Fruit fly (Drosophila melanogaster) whole organism, embryonic: ENCODE results near the gene CG14230.

Experiments used
- Atf-2 ChIP-seq: fragments of 200-800 bp; sonication (Bioruptor generic); optimal IDR thresholded peaks from 2 replicates; lab custom pipeline; 2016; ENCODE audit warnings: missing biosample characterization, missing genetic modification characterization
- Atf3 ChIP-seq: fragments of 200-800 bp; sonication (Bioruptor generic); optimal IDR thresholded peaks from 3 replicates; lab custom pipeline; 2016; ENCODE audit warnings: missing biosample characterization, missing genetic modification characterization
- Awh ChIP-seq: fragments of 200-800 bp; sonication (Bioruptor generic); IDR thresholded peaks from 2 replicates; pipeline ENCODE4, ENCODE4 v1.3.6; 2022; ENCODE audit warnings: missing biosample characterization, missing genetic modification characterization
- BEAF-32 ChIP-seq: fragments of 200-800 bp; sonication (Bioruptor generic); optimal IDR thresholded peaks from 3 replicates; lab custom pipeline; 2017; ENCODE audit warnings: missing biosample characterization, missing genetic modification characterization, mild to moderate bottlenecking, moderate library complexity, missing genetic modification reagents
- Bgb ChIP-seq: fragments of 200-800 bp; sonication (Bioruptor generic); IDR thresholded peaks from 2 replicates; pipeline ENCODE4 v1.3.6; 2022; ENCODE audit warnings: missing biosample characterization, missing genetic modification characterization; ENCODE audit not compliant: partially characterized antibody
- CG10209 ChIP-seq: fragments of 200-800 bp; sonication (Bioruptor generic); optimal IDR thresholded peaks from 3 replicates; lab custom pipeline; 2017; ENCODE audit warnings: missing biosample characterization, mild to moderate bottlenecking, missing genetic modification characterization, missing genetic modification reagents
- CG10565 ChIP-seq: fragments of 200-800 bp; sonication (Bioruptor generic); optimal IDR thresholded peaks from 3 replicates; lab custom pipeline; 2016; ENCODE audit warnings: missing biosample characterization, mild to moderate bottlenecking, missing genetic modification characterization
- CG11695 ChIP-seq: fragments of 200-800 bp; sonication (Bioruptor generic); IDR thresholded peaks from 3 replicates; pipeline ENCODE4 v1.3.6; 2022; ENCODE audit warnings: missing biosample characterization, missing genetic modification characterization
- CG12659 ChIP-seq: fragments of 200-800 bp; sonication (Bioruptor generic); optimal IDR thresholded peaks from 3 replicates; lab custom pipeline; 2017; ENCODE audit warnings: mild to moderate bottlenecking, missing biosample characterization, missing genetic modification reagents, missing genetic modification characterization
- CG14050 ChIP-seq: fragments of 200-800 bp; sonication (Bioruptor generic); IDR thresholded peaks from 3 replicates; pipeline ENCODE4 v1.3.6; 2022; ENCODE audit warnings: missing biosample characterization, missing genetic modification characterization
- CG15514 ChIP-seq: fragments of 200-800 bp; sonication (Bioruptor generic); optimal IDR thresholded peaks from 3 replicates; lab custom pipeline; 2017; ENCODE audit warnings: missing biosample characterization, missing genetic modification characterization, mild to moderate bottlenecking, moderate library complexity, missing genetic modification reagents
- CG17361 ChIP-seq: fragments of 200-800 bp; sonication (Bioruptor generic); IDR thresholded peaks from 3 replicates; pipeline ENCODE4 v1.3.6; 2022; ENCODE audit warnings: missing biosample characterization, missing genetic modification characterization
- CG18262 ChIP-seq: fragments of 200-800 bp; optimal IDR thresholded peaks from 3 replicates; lab custom pipeline; 2019; ENCODE audit warnings: missing biosample characterization, mild to moderate bottlenecking, missing genetic modification characterization, moderate library complexity
- CG30020 ChIP-seq: fragments of 200-800 bp; optimal IDR thresholded peaks from 2 replicates; lab custom pipeline; 2019; ENCODE audit warnings: missing biosample characterization, mild to moderate bottlenecking, missing genetic modification characterization, moderate library complexity
- CG3995 ChIP-seq: fragments of 200-800 bp; sonication (Bioruptor generic); optimal IDR thresholded peaks from 3 replicates; lab custom pipeline; 2016; ENCODE audit warnings: missing biosample characterization, missing genetic modification characterization
- CG42726 ChIP-seq: fragments of 200-800 bp; sonication (Bioruptor generic); IDR thresholded peaks from 2 replicates; pipeline ENCODE4 v1.3.6; 2022; ENCODE audit warnings: missing biosample characterization, missing genetic modification characterization; ENCODE audit not compliant: partially characterized antibody
- CG6689 ChIP-seq: fragments of 200-800 bp; sonication (Bioruptor generic); IDR thresholded peaks from 2 replicates; pipeline ENCODE4 v1.3.6; 2022; ENCODE audit warnings: missing biosample characterization, missing genetic modification characterization
- CG7928 ChIP-seq: fragments of 200-800 bp; sonication (Bioruptor generic); optimal IDR thresholded peaks from 2 replicates; lab custom pipeline; 2017; ENCODE audit warnings: missing biosample characterization, mild to moderate bottlenecking, missing genetic modification characterization
- CG8089 ChIP-seq: fragments of 200-800 bp; sonication (Bioruptor generic); optimal IDR thresholded peaks from 3 replicates; lab custom pipeline; 2016; ENCODE audit warnings: missing biosample characterization, missing genetic modification characterization
- Eip74EF ChIP-seq, 2 experiments: fragments of 200-800 bp in 1 of 2; fragments of >200 bp in 1 of 2; sonication (Bioruptor generic) in 1 of 2; optimal IDR thresholded peaks; 2 replicates each; lab custom pipeline; 2017 to 2019; ENCODE audit warnings: missing biosample characterization in 2 of 2, missing genetic modification characterization in 2 of 2, mild to moderate bottlenecking in 1 of 2, moderate library complexity in 1 of 2
- HLH4C ChIP-seq: fragments of 200-800 bp; sonication (Bioruptor generic); IDR thresholded peaks from 3 replicates; pipeline ENCODE4 v1.3.6; 2022; ENCODE audit warnings: missing biosample characterization, missing genetic modification characterization; ENCODE audit not compliant: partially characterized antibody
- HLH54F ChIP-seq: fragments of 200-800 bp; sonication (Bioruptor generic); optimal IDR thresholded peaks from 3 replicates; lab custom pipeline; 2016; ENCODE audit warnings: missing biosample characterization, missing genetic modification characterization
- MTF-1 ChIP-seq: fragments of 200-800 bp; sonication (Bioruptor generic); optimal IDR thresholded peaks from 2 replicates; lab custom pipeline; 2018; ENCODE audit warnings: missing biosample characterization, mild to moderate bottlenecking, missing genetic modification characterization, borderline replicate concordance
- NK7.1 ChIP-seq: fragments of 200-800 bp; sonication (Bioruptor generic); optimal IDR thresholded peaks from 3 replicates; lab custom pipeline; 2016; ENCODE audit warnings: missing biosample characterization, missing genetic modification characterization
- NfI ChIP-seq: fragments of 200-800 bp; sonication (Bioruptor generic); optimal IDR thresholded peaks from 3 replicates; lab custom pipeline; 2018; ENCODE audit warnings: missing biosample characterization, mild to moderate bottlenecking, missing genetic modification characterization, moderate library complexity
- Opbp ChIP-seq: fragments of 200-800 bp; sonication (Bioruptor generic); IDR thresholded peaks from 3 replicates; pipeline ENCODE4 v1.3.6; 2022; ENCODE audit warnings: missing biosample characterization, missing genetic modification characterization; ENCODE audit not compliant: partially characterized antibody
- Pdp1 ChIP-seq, 2 experiments: fragments of 200-800 bp; sonication (Bioruptor generic); optimal IDR thresholded peaks; 3 replicates each; lab custom pipeline; 2016; ENCODE audit warnings: missing biosample characterization in 2 of 2, missing genetic modification characterization in 2 of 2, mild to moderate bottlenecking in 1 of 2, moderate library complexity in 1 of 2
- Ptx1 ChIP-seq: fragments of 200-800 bp; sonication (Bioruptor generic); IDR thresholded peaks from 2 replicates; pipeline ENCODE4 v1.3.6; 2022; ENCODE audit warnings: missing biosample characterization, missing genetic modification characterization
- Scr ChIP-seq: fragments of 200-800 bp; sonication (Bioruptor generic); IDR thresholded peaks from 2 replicates; pipeline ENCODE4 v1.3.6; 2022; ENCODE audit warnings: missing biosample characterization, missing genetic modification characterization; ENCODE audit not compliant: partially characterized antibody
- Xbp1 ChIP-seq: fragments of 200-800 bp; sonication (Bioruptor generic); optimal IDR thresholded peaks from 3 replicates; lab custom pipeline; 2016; ENCODE audit warnings: missing biosample characterization, mild to moderate bottlenecking, missing genetic modification characterization
- Xrp1 ChIP-seq: fragments of 200-800 bp; sonication (Bioruptor generic); IDR thresholded peaks from 2 replicates; pipeline ENCODE4 v1.3.6; 2022; ENCODE audit warnings: missing biosample characterization, missing genetic modification characterization
- YL-1 ChIP-seq: fragments of 200-800 bp; sonication (Bioruptor generic); optimal IDR thresholded peaks from 3 replicates; lab custom pipeline; 2017; ENCODE audit warnings: missing biosample characterization, mild to moderate bottlenecking, missing genetic modification characterization
- amos ChIP-seq: fragments of 200-800 bp; sonication (Bioruptor generic); IDR thresholded peaks from 2 replicates; pipeline ENCODE4 v1.3.6; 2022; ENCODE audit warnings: missing biosample characterization, missing genetic modification characterization; ENCODE audit not compliant: partially characterized antibody
- ara ChIP-seq: fragments of 200-800 bp; sonication (Bioruptor generic); IDR thresholded peaks from 2 replicates; pipeline ENCODE4 v1.3.6; 2022; ENCODE audit warnings: missing biosample characterization, missing genetic modification characterization
- caup ChIP-seq: fragments of 200-800 bp; sonication (Bioruptor generic); optimal IDR thresholded peaks from 3 replicates; lab custom pipeline; 2017; ENCODE audit warnings: missing biosample characterization, mild to moderate bottlenecking, missing genetic modification characterization, moderate library complexity; ENCODE audit not compliant: severe bottlenecking
- chinmo ChIP-seq: fragments of 200-800 bp; sonication (Bioruptor generic); IDR thresholded peaks from 4 replicates; pipeline ENCODE4 v1.3.6; 2022; ENCODE audit warnings: missing biosample characterization, missing genetic modification characterization; ENCODE audit not compliant: partially characterized antibody
- dan ChIP-seq: fragments of 200-800 bp; sonication (Bioruptor generic); IDR thresholded peaks from 2 replicates; pipeline ENCODE4 v1.3.6; 2022; ENCODE audit warnings: missing biosample characterization, missing genetic modification characterization
- disco-r ChIP-seq: fragments of 200-800 bp; sonication (Bioruptor generic); optimal IDR thresholded peaks from 2 replicates; lab custom pipeline; 2016; ENCODE audit warnings: missing biosample characterization, missing genetic modification characterization
- gem ChIP-seq: fragments of 200-800 bp; sonication (Bioruptor generic); optimal IDR thresholded peaks from 2 replicates; lab custom pipeline; 2019; ENCODE audit warnings: missing biosample characterization, mild to moderate bottlenecking, missing genetic modification characterization, moderate library complexity
- insv ChIP-seq, 2 experiments: fragments of 200-800 bp; sonication (Bioruptor generic); optimal IDR thresholded peaks; 3 replicates each; lab custom pipeline; 2016 to 2018; ENCODE audit warnings: missing biosample characterization in 2 of 2, missing genetic modification characterization in 2 of 2
- lbe ChIP-seq: fragments of 200-800 bp; sonication (Bioruptor generic); optimal IDR thresholded peaks from 2 replicates; lab custom pipeline; 2016; ENCODE audit warnings: missing biosample characterization, mild to moderate bottlenecking, missing genetic modification characterization
- onecut ChIP-seq: fragments of 200-800 bp; sonication (Bioruptor generic); IDR thresholded peaks from 2 replicates; pipeline ENCODE4 v1.3.6; 2022; ENCODE audit warnings: missing biosample characterization, missing genetic modification characterization
- pfk ChIP-seq: fragments of 200-800 bp; sonication (Bioruptor generic); optimal IDR thresholded peaks from 2 replicates; lab custom pipeline; 2018; ENCODE audit warnings: missing biosample characterization, mild to moderate bottlenecking, missing genetic modification characterization, moderate library complexity
- pzg ChIP-seq: fragments of 200-800 bp; sonication (Bioruptor generic); optimal IDR thresholded peaks from 3 replicates; lab custom pipeline; 2018; ENCODE audit warnings: missing biosample characterization, mild to moderate bottlenecking, missing genetic modification characterization, moderate library complexity
- row ChIP-seq: fragments of 200-800 bp; sonication (Bioruptor generic); IDR thresholded peaks from 3 replicates; pipeline ENCODE4 v1.3.6; 2022; ENCODE audit warnings: missing biosample characterization, missing genetic modification characterization
- tll ChIP-seq, 2 experiments: fragments of 200-800 bp in 1 of 2; fragments of >200 bp in 1 of 2; sonication (Bioruptor generic) in 1 of 2; optimal IDR thresholded peaks; 2 replicates each; lab custom pipeline; 2017 to 2019; ENCODE audit warnings: missing biosample characterization in 2 of 2, missing genetic modification characterization in 2 of 2, mild to moderate bottlenecking in 1 of 2, moderate library complexity in 1 of 2
- unpg ChIP-seq: fragments of 200-800 bp; sonication (Bioruptor generic); optimal IDR thresholded peaks from 3 replicates; lab custom pipeline; 2018; ENCODE audit warnings: missing biosample characterization, mild to moderate bottlenecking, missing genetic modification characterization, moderate library complexity
- zen2 ChIP-seq: fragments of 200-800 bp; sonication (Bioruptor generic); IDR thresholded peaks from 3 replicates; pipeline ENCODE4 v1.3.6; 2022; ENCODE audit warnings: missing biosample characterization, missing genetic modification characterization; ENCODE audit not compliant: partially characterized antibody

Gene CG14230

dm6 chrX:19701611-19702010 is 2.4 kb upstream of the CG14230 start, which contains the start of gene Tcs4 (continued):
- TF ChIP-seq Opbp (GFP tag; lab: Robert Waterston, UW) (peak; percentile 58; the same call in 2 of the 3 replicates), CG3995 (GFP tag; lab: Kevin White, UChicago) (no peak), pfk (GFP tag; lab: Kevin White, UChicago) (no peak), gem (tag; lab: Kevin White, UChicago) (peak; percentile 71), CG42726 (GFP tag; lab: Robert Waterston, UW) (no peak), BEAF-32 (GFP tag; lab: Kevin White, UChicago) (peak; percentile 8), CG10565 (no peak), pzg (GFP tag; lab: Kevin White, UChicago) (peak; percentile 43), Atf-2 (GFP tag; lab: Kevin White, UChicago) (no peak), insv (GFP tag; optimal IDR thresholded peaks at IDR 0.05; lab: Kevin White, UChicago) (no peak), MTF-1 (GFP tag; lab: Kevin White, UChicago) (no peak), CG7928 (GFP tag; lab: Kevin White, UChicago) (no peak), onecut (GFP tag; lab: Robert Waterston, UW) (no peak), dan (GFP tag; lab: Robert Waterston, UW) (no peak), Xbp1 (GFP tag; lab: Kevin White, UChicago) (peak; percentile 42), Scr (GFP tag; lab: Robert Waterston, UW) (peak; percentile 59), CG17361 (0 out of 3 replicates have a peak, but pooled peaks have one; percentile 33), row (peak; percentile 76), CG18262 (tag; lab: Kevin White, UChicago) (peak; percentile 37), Ptx1 (GFP tag; lab: Robert Waterston, UW) (no peak), Bgb (GFP tag; lab: Robert Waterston, UW) (peak; percentile 31; the same call in 1 of the 2 replicates), ara (GFP tag; lab: Robert Waterston, UW) (no peak), unpg (GFP tag; lab: Kevin White, UChicago) (peak; percentile 45), amos (GFP tag; lab: Robert Waterston, UW) (peak; percentile 46; the same call in 1 of the 2 replicates), tll (GFP tag; optimal IDR thresholded peaks at IDR 0.05; lab: Kevin White, UChicago) (no peak), chinmo (GFP tag; lab: Robert Waterston, UW) (peak; percentile 71; the same call in 2 of the 4 replicates), Awh (GFP tag; lab: Robert Waterston, UW) (no peak), HLH54F (GFP tag; lab: Kevin White, UChicago) (no peak), CG30020 (tag; lab: Kevin White, UChicago) (peak; percentile 56), zen2 (GFP tag; lab: Robert Waterston, UW) (peak; percentile 60; the same call in 2 of the 3 replicates), YL-1 (peak; percentile 48), CG8089 (GFP tag; lab: Kevin White, UChicago) (no peak), CG10209 (GFP tag; lab: Kevin White, UChicago) (peak; percentile 13), CG12659 (peak; percentile 39), Pdp1 (GFP tag; optimal IDR thresholded peaks at IDR 0.05; lab: Kevin White, UChicago) (peak in 1 of 2 experiments; percentile 83), CG11695 (GFP tag; lab: Robert Waterston, UW) (0 out of 3 replicates have a peak, but pooled peaks have one; percentile 18), disco-r (no peak), Eip74EF (GFP tag; optimal IDR thresholded peaks at IDR 0.05; lab: Kevin White, UChicago) (no peak), lbe (GFP tag; lab: Kevin White, UChicago) (peak; percentile 1), NfI (GFP tag; lab: Kevin White, UChicago) (peak; percentile 17), CG6689 (GFP tag; lab: Robert Waterston, UW) (no peak), Xrp1 (GFP tag; lab: Robert Waterston, UW) (peak; percentile 43; the same call in 1 of the 2 replicates), CG14050 (GFP tag; lab: Robert Waterston, UW) (no peak), HLH4C (peak; percentile 48; the same call in 2 of the 3 replicates), CG15514 (GFP tag; lab: Kevin White, UChicago) (peak; percentile 16), caup (GFP tag; lab: Kevin White, UChicago) (no peak), Atf3 (GFP tag; lab: Kevin White, UChicago) (no peak), NK7.1 (GFP tag; lab: Kevin White, UChicago) (no peak)
